Fruit fly (Drosophila melanogaster) whole organism, prepupa: ENCODE results near the gene Cpr67B.

Experiments used
- Blimp-1 ChIP-seq: fragments of 200-800 bp; sonication (Bioruptor generic); optimal IDR thresholded peaks from 3 replicates; lab custom pipeline; 2017; ENCODE audit warnings: missing biosample characterization, missing genetic modification characterization, mild to moderate bottlenecking, moderate library complexity, missing genetic modification reagents
- CG10669 ChIP-seq: fragments of 200-800 bp; sonication (Bioruptor generic); optimal IDR thresholded peaks from 3 replicates; lab custom pipeline; 2018; ENCODE audit warnings: missing biosample characterization, mild to moderate bottlenecking, missing genetic modification characterization, moderate library complexity
- CG11902 ChIP-seq: fragments of 200-800 bp; sonication (Bioruptor generic); optimal IDR thresholded peaks from 3 replicates; lab custom pipeline; 2016; ENCODE audit warnings: missing biosample characterization, missing genetic modification characterization
- CG15336 ChIP-seq: fragments of 200-800 bp; sonication (Bioruptor generic); IDR thresholded peaks from 2 replicates; pipeline ENCODE4 v1.3.6; 2022; ENCODE audit warnings: missing biosample characterization, missing genetic modification characterization
- CG1621 ChIP-seq: fragments of 200-800 bp; sonication (Bioruptor generic); optimal IDR thresholded peaks from 3 replicates; lab custom pipeline; 2018; ENCODE audit warnings: missing biosample characterization, mild to moderate bottlenecking, missing genetic modification characterization
- CG3032 ChIP-seq: fragments of 200-800 bp; optimal IDR thresholded peaks from 2 replicates; lab custom pipeline; 2019; ENCODE audit warnings: missing biosample characterization, mild to moderate bottlenecking, missing genetic modification characterization, moderate library complexity
- CG3919 ChIP-seq: fragments of 200-800 bp; sonication (Bioruptor generic); optimal IDR thresholded peaks from 3 replicates; lab custom pipeline; 2016; ENCODE audit warnings: missing biosample characterization, missing genetic modification characterization
- CG4318 ChIP-seq: fragments of 200-800 bp; sonication (Bioruptor generic); optimal IDR thresholded peaks from 3 replicates; lab custom pipeline; 2017; ENCODE audit warnings: missing biosample characterization, mild to moderate bottlenecking, missing genetic modification characterization
- CG6163 ChIP-seq: fragments of 200-800 bp; sonication (Bioruptor generic); IDR thresholded peaks from 3 replicates; pipeline ENCODE4 v1.3.6; 2022; ENCODE audit warnings: missing biosample characterization, missing genetic modification characterization
- CG6276 ChIP-seq: fragments of 200-800 bp; sonication (Bioruptor generic); optimal IDR thresholded peaks from 2 replicates; lab custom pipeline; 2017; ENCODE audit warnings: missing biosample characterization, mild to moderate bottlenecking, missing genetic modification characterization
- CG6808 ChIP-seq: fragments of 200-800 bp; sonication (Bioruptor generic); optimal IDR thresholded peaks from 3 replicates; lab custom pipeline; 2017; ENCODE audit warnings: missing biosample characterization, missing genetic modification characterization, mild to moderate bottlenecking, moderate library complexity, missing genetic modification reagents
- CG6854 ChIP-seq: fragments of 200-800 bp; sonication (Bioruptor generic); optimal IDR thresholded peaks from 2 replicates; lab custom pipeline; 2017; ENCODE audit warnings: missing biosample characterization, mild to moderate bottlenecking, missing genetic modification characterization
- CG7368 ChIP-seq: fragments of 200-800 bp; sonication (Bioruptor generic); optimal IDR thresholded peaks from 3 replicates; lab custom pipeline; 2016; ENCODE audit warnings: missing biosample characterization, missing genetic modification characterization
- CG8119 ChIP-seq: fragments of 200-800 bp; sonication (Bioruptor generic); IDR thresholded peaks from 3 replicates; pipeline ENCODE4 v1.3.6; 2022; ENCODE audit warnings: missing biosample characterization, missing genetic modification characterization
- CG8319 ChIP-seq: fragments of 200-800 bp; sonication (Bioruptor generic); optimal IDR thresholded peaks from 3 replicates; lab custom pipeline; 2016; ENCODE audit warnings: missing biosample characterization, missing genetic modification characterization
- CG8632 ChIP-seq: fragments of 200-800 bp; sonication (Bioruptor generic); optimal IDR thresholded peaks from 3 replicates; lab custom pipeline; 2016; ENCODE audit warnings: missing biosample characterization, missing genetic modification characterization
- CG9139 ChIP-seq: fragments of 200-800 bp; sonication (Bioruptor generic); optimal IDR thresholded peaks from 3 replicates; lab custom pipeline; 2017; ENCODE audit warnings: missing biosample characterization, mild to moderate bottlenecking, missing genetic modification characterization
- Eip75B ChIP-seq: fragments of 200-800 bp; sonication (Bioruptor generic); optimal IDR thresholded peaks from 3 replicates; lab custom pipeline; 2016; ENCODE audit warnings: missing biosample characterization, missing genetic modification characterization
- Eip78C ChIP-seq: fragments of 200-800 bp; sonication (Bioruptor generic); peaks from one replicate; lab custom pipeline; 2016; ENCODE audit warnings: missing biosample characterization, missing genetic modification characterization
- Eip93F ChIP-seq: fragments of 200-800 bp; sonication (Bioruptor generic); optimal IDR thresholded peaks from 2 replicates; lab custom pipeline; 2016; ENCODE audit warnings: missing biosample characterization, mild to moderate bottlenecking, missing genetic modification characterization
- Ets21C ChIP-seq: fragments of 200-800 bp; sonication (Bioruptor generic); optimal IDR thresholded peaks from 3 replicates; lab custom pipeline; 2016; ENCODE audit warnings: missing biosample characterization, missing genetic modification characterization
- Ets96B ChIP-seq: fragments of 200-800 bp; optimal IDR thresholded peaks from 2 replicates; lab custom pipeline; 2019; ENCODE audit warnings: missing biosample characterization, mild to moderate bottlenecking, missing genetic modification characterization, moderate library complexity
- Hr38 ChIP-seq: sonication (Bioruptor generic); optimal IDR thresholded peaks from 2 replicates; lab custom pipeline; 2016; ENCODE audit warnings: missing biosample characterization, missing genetic modification characterization
- Hr39 ChIP-seq: fragments of 200-800 bp; sonication (Bioruptor generic); optimal IDR thresholded peaks from 2 replicates; lab custom pipeline; 2016; ENCODE audit warnings: missing biosample characterization, missing genetic modification characterization
- Hr4 ChIP-seq: fragments of 200-800 bp; sonication (Bioruptor generic); optimal IDR thresholded peaks from 3 replicates; lab custom pipeline; 2016; ENCODE audit warnings: missing biosample characterization, missing genetic modification characterization
- Lpt ChIP-seq: fragments of 200-800 bp; sonication (Bioruptor generic); optimal IDR thresholded peaks from 3 replicates; lab custom pipeline; 2016; ENCODE audit warnings: missing biosample characterization, missing genetic modification characterization
- Met ChIP-seq: fragments of 200-800 bp; sonication (Bioruptor generic); optimal IDR thresholded peaks from 3 replicates; lab custom pipeline; 2016; ENCODE audit warnings: missing biosample characterization, missing genetic modification characterization
- OdsH ChIP-seq: fragments of 200-800 bp; sonication (Bioruptor generic); optimal IDR thresholded peaks from 3 replicates; lab custom pipeline; 2016; ENCODE audit warnings: missing biosample characterization, missing genetic modification characterization
- Smox ChIP-seq: fragments of 200-800 bp; sonication (Bioruptor generic); optimal IDR thresholded peaks from 3 replicates; lab custom pipeline; 2016; ENCODE audit warnings: missing biosample characterization, missing genetic modification characterization
- Sox102F ChIP-seq: fragments of 200-800 bp; sonication (Bioruptor generic); optimal IDR thresholded peaks from 2 replicates; lab custom pipeline; 2016; ENCODE audit warnings: missing biosample characterization, mild to moderate bottlenecking, missing genetic modification characterization
- Sox14 ChIP-seq: fragments of 200-800 bp; sonication (Bioruptor generic); optimal IDR thresholded peaks from 3 replicates; lab custom pipeline; 2016; ENCODE audit warnings: missing biosample characterization, missing genetic modification characterization
- achi ChIP-seq: fragments of 200-800 bp; sonication (Bioruptor generic); optimal IDR thresholded peaks from 3 replicates; lab custom pipeline; 2016; ENCODE audit warnings: missing biosample characterization, missing genetic modification characterization
- cyc ChIP-seq: fragments of 200-800 bp; sonication (Bioruptor generic); optimal IDR thresholded peaks from 3 replicates; lab custom pipeline; 2016; ENCODE audit warnings: missing biosample characterization, missing genetic modification characterization
- dac ChIP-seq: fragments of 200-800 bp; sonication (Bioruptor generic); optimal IDR thresholded peaks from 2 replicates; lab custom pipeline; 2017; ENCODE audit warnings: missing biosample characterization, mild to moderate bottlenecking, missing genetic modification characterization
- dsx ChIP-seq: fragments of 200-800 bp; optimal IDR thresholded peaks from 3 replicates; lab custom pipeline; 2019; ENCODE audit warnings: missing biosample characterization, mild to moderate bottlenecking, missing genetic modification characterization, moderate library complexity; ENCODE audit not compliant: poor library complexity, severe bottlenecking
- eg ChIP-seq: fragments of 200-800 bp; sonication (Bioruptor generic); IDR thresholded peaks from 3 replicates; pipeline ENCODE4 v1.3.6; 2022; ENCODE audit warnings: missing biosample characterization, missing genetic modification characterization
- esn ChIP-seq: fragments of 200-800 bp; sonication (Bioruptor generic); optimal IDR thresholded peaks from 2 replicates; lab custom pipeline; 2016; ENCODE audit warnings: missing biosample characterization, mild to moderate bottlenecking, missing genetic modification characterization, moderate library complexity
- fd59A ChIP-seq: fragments of 200-800 bp; sonication (Bioruptor generic); optimal IDR thresholded peaks from 2 replicates; lab custom pipeline; 2017; ENCODE audit warnings: missing biosample characterization, mild to moderate bottlenecking, missing genetic modification characterization, missing genetic modification reagents
- fd85E ChIP-seq: fragments of 200-800 bp; sonication (Bioruptor generic); optimal IDR thresholded peaks from 3 replicates; lab custom pipeline; 2016; ENCODE audit warnings: missing biosample characterization, missing genetic modification characterization
- fkh ChIP-seq: fragments of 200-800 bp; sonication (Bioruptor generic); optimal IDR thresholded peaks from 3 replicates; lab custom pipeline; 2017; ENCODE audit warnings: missing biosample characterization, mild to moderate bottlenecking, missing genetic modification characterization, moderate library complexity
- lz ChIP-seq: fragments of 200-800 bp; sonication (Bioruptor generic); optimal IDR thresholded peaks from 3 replicates; lab custom pipeline; 2016; ENCODE audit warnings: missing biosample characterization, missing genetic modification characterization
- net ChIP-seq: fragments of 200-800 bp; sonication (Bioruptor generic); optimal IDR thresholded peaks from 3 replicates; lab custom pipeline; 2016; ENCODE audit warnings: missing biosample characterization, missing genetic modification characterization
- salr ChIP-seq, 2 experiments: fragments of 200-800 bp; sonication (Bioruptor generic); optimal IDR thresholded peaks; 3 replicates each; lab custom pipeline; 2016 to 2018; ENCODE audit warnings: missing biosample characterization in 2 of 2, missing genetic modification characterization in 2 of 2, mild to moderate bottlenecking in 1 of 2
- ss ChIP-seq, 2 experiments: fragments of 200-800 bp; sonication (Bioruptor generic); optimal IDR thresholded peaks; 2 replicates in 1 of 2; 3 replicates in 1 of 2; lab custom pipeline; 2017 to 2018; ENCODE audit warnings: mild to moderate bottlenecking in 2 of 2, missing biosample characterization in 2 of 2, missing genetic modification characterization in 2 of 2, moderate library complexity in 1 of 2
- svp ChIP-seq: fragments of 200-800 bp; sonication (Bioruptor generic); peaks from one replicate; lab custom pipeline; 2016; ENCODE audit warnings: missing biosample characterization, missing genetic modification characterization
- topi ChIP-seq: fragments of 200-800 bp; sonication (Bioruptor generic); optimal IDR thresholded peaks from 3 replicates; lab custom pipeline; 2016; ENCODE audit warnings: missing biosample characterization, missing genetic modification characterization
- vri ChIP-seq: fragments of 200-800 bp; sonication (Bioruptor generic); optimal IDR thresholded peaks from 3 replicates; lab custom pipeline; 2016; ENCODE audit warnings: missing biosample characterization, mild to moderate bottlenecking, missing genetic modification characterization

Gene Cpr67B

DNA sequence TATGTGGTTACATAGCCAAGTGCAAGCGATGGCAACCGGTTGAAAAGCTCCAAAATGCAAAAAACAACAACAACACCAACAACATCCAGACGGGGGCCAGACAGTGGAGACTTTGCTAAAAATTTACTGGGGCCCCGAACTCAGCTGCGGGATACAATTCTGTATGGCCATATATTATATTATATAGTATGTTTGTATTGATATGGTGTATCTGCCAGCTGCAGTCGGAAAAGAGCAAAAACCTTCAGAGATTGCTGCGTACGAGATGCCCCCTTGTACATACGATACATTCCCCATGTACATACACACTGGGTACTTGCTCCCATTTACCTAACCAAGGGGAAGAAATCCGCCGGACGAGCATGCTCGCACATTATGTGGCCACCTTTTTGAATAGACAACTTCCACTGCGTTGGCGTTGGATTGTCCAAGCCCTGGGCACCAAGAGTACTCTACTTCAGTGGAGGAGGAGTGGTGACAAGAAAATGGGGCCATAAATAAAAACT, 24.2 kb upstream of the Cpr67B start:
- no peak for TF ChIP-seq Hr39 (GFP tag; lab: Kevin White, UChicago)
- peak; percentile 7; the same call in 1 of the 2 replicates for TF ChIP-seq CG15336
- TF ChIP-seq ss (GFP tag; optimal IDR thresholded peaks at IDR 0.05; lab: Kevin White, UChicago): peak; percentile 6 to 12
- no peak for TF ChIP-seq CG7368 (GFP tag; lab: Kevin White, UChicago)
- peak; percentile 20 for TF ChIP-seq CG6808 (GFP tag; lab: Kevin White, UChicago)
- TF ChIP-seq CG8632 (GFP tag; lab: Kevin White, UChicago): no peak
- peak; percentile 49 for TF ChIP-seq Eip78C (GFP tag; lab: Kevin White, UChicago)
- TF ChIP-seq Met (GFP tag; lab: Kevin White, UChicago): no peak
- TF ChIP-seq svp (GFP tag; lab: Kevin White, UChicago): peak; percentile 73
- TF ChIP-seq salr (GFP tag; optimal IDR thresholded peaks at IDR 0.05; lab: Kevin White, UChicago): no peak

DNA sequence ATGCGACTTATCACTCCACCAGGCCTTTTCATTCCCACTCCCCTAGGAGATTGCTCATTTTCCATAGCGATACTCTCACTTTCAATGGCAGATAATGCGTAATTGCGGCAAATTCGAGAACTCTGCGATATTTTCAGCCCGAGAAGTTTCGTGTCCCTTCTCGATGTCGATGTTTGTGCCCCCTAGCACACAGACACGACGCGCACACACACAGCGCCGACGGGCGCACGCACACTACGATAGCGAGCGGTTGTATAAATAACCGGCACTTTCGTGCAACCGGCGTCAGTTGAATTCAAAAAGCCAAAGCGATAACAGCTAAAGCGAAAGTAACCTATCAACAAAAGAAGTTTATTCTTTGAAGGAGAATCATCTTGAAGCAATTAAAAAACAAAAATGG, 23.0 kb upstream of the Cpr67B start, which contains the start of gene Hsp23:
Gene Hsp23 (plus strand): TSS at position 281 of the 400 bp plus-strand sequence.
- TF ChIP-seq fkh (GFP tag; lab: Kevin White, UChicago) (no peak), CG9139 (GFP tag; lab: Kevin White, UChicago) (peak; percentile 66), eg (peak; percentile 37; the same call in 1 of the 3 replicates), CG6276 (GFP tag; lab: Kevin White, UChicago) (peak; percentile 13), dsx (peak; percentile 33), vri (GFP tag; lab: Kevin White, UChicago) (peak; percentile 57), Blimp-1 (GFP tag; lab: Kevin White, UChicago) (peak; percentile 92), OdsH (GFP tag; lab: Kevin White, UChicago) (peak; percentile 12), CG3919 (GFP tag; lab: Kevin White, UChicago) (peak; percentile 37), Met (GFP tag; lab: Kevin White, UChicago) (peak; percentile 5), CG1621 (tag; lab: Kevin White, UChicago) (peak; percentile 13), cyc (GFP tag; lab: Kevin White, UChicago) (peak; percentile 1), CG8319 (GFP tag; lab: Kevin White, UChicago) (no peak), Hr38 (GFP tag; lab: Kevin White, UChicago) (no peak), Smox (GFP tag; lab: Kevin White, UChicago) (peak; percentile 8), CG6854 (GFP tag; lab: Kevin White, UChicago) (peak; percentile 52), Hr39 (GFP tag; lab: Kevin White, UChicago) (no peak), CG3032 (tag; lab: Kevin White, UChicago) (peak; percentile 24), salr (GFP tag; optimal IDR thresholded peaks at IDR 0.05; lab: Kevin White, UChicago) (no peak), dac (GFP tag; lab: Kevin White, UChicago) (no peak), Hr4 (GFP tag; lab: Kevin White, UChicago) (no peak), Ets96B (tag; lab: Kevin White, UChicago) (peak; percentile 12), Sox102F (GFP tag; lab: Kevin White, UChicago) (peak; percentile 43), CG8119 (GFP tag; lab: Robert Waterston, UW) (peak; percentile 22; the same call in 1 of the 3 replicates), topi (GFP tag; lab: Kevin White, UChicago) (peak; percentile 30), net (peak; percentile 35), CG7368 (GFP tag; lab: Kevin White, UChicago) (peak; percentile 18), esn (peak; percentile 48), Sox14 (GFP tag; lab: Kevin White, UChicago) (peak; percentile 53), Ets21C (GFP tag; lab: Kevin White, UChicago) (no peak), fd85E (GFP tag; lab: Kevin White, UChicago) (no peak), CG8632 (GFP tag; lab: Kevin White, UChicago) (no peak), svp (GFP tag; lab: Kevin White, UChicago) (peak; percentile 91), Lpt (peak; percentile 39), achi (GFP tag; lab: Kevin White, UChicago) (no peak), CG11902 (no peak), CG6808 (GFP tag; lab: Kevin White, UChicago) (peak; percentile 61), lz (GFP tag; lab: Kevin White, UChicago) (peak; percentile 20), CG6163 (GFP tag; lab: Robert Waterston, UW) (peak; percentile 17; the same call in 2 of the 3 replicates), Eip75B (GFP tag; lab: Kevin White, UChicago) (peak; percentile 65), Eip93F (GFP tag; lab: Kevin White, UChicago) (peak; percentile 77), CG10669 (GFP tag; lab: Kevin White, UChicago) (peak; percentile 35), fd59A (GFP tag; lab: Kevin White, UChicago) (no peak), CG4318 (no peak), Eip78C (GFP tag; lab: Kevin White, UChicago) (peak; percentile 67), CG15336 (peak; percentile 41; the same call in 1 of the 2 replicates), ss (GFP tag; optimal IDR thresholded peaks at IDR 0.05; lab: Kevin White, UChicago) (peak; percentile 64 to 71)
